Fruit fly (Drosophila melanogaster) ovary, adult (tissue): ENCODE measurements around the gene CG2021.

Experiments used
- CG17801 ChIP-seq: fragments of 200-800 bp; optimal IDR thresholded peaks from 2 replicates; lab custom pipeline; 2019; ENCODE audit warnings: missing biosample characterization, mild to moderate bottlenecking, missing genetic modification characterization, moderate library complexity; ENCODE audit not compliant: partially characterized antibody

CG2021 gene

dm6 chr3L:1740129-1740975, 36.9 kb downstream of the CG2021 start:
- TF ChIP-seq CG17801, result no peak

- TF ChIP-seq CG17801, result peak; percentile 3
Measured at dm6 chr3L:1739522-1740128, 37.6 kb downstream of the CG2021 start.

dm6 chr3L:1738375-1739328, 38.6 kb downstream of the CG2021 start, which contains the start of gene Gk2:
TSS of gene Gk2 (plus strand) at chr3L:1738407.
- TF ChIP-seq CG17801, result no peak

dm6 chr3L:1737898-1738322, 39.3 kb downstream of the CG2021 start, which contains the start of gene PIG-Wb:
TSS of gene PIG-Wb (minus strand) at chr3L:1738106.
- no peak for TF ChIP-seq CG17801

dm6 chr3L:1735603-1736002, 41.6 kb downstream of the CG2021 start, which contains the start of gene Oseg4:
TSS of gene Oseg4 (minus strand) at chr3L:1735767.
- no peak for TF ChIP-seq CG17801

dm6 chr3L:1730873-1731272, 46.3 kb downstream of the CG2021 start, which contains the start of gene drpr:
TSS of gene drpr (minus strand) at chr3L:1731107.
- TF ChIP-seq CG17801, result peak; percentile 45

dm6 chr3L:1730160-1730595, 47.0 kb downstream of the CG2021 start:
- TF ChIP-seq CG17801, result no peak

- TF ChIP-seq CG17801, result no peak
Measured at dm6 chr3L:1729380-1730159, 47.6 kb downstream of the CG2021 start.

dm6 chr3L:1727431-1727830, 49.8 kb downstream of the CG2021 start:
- TF ChIP-seq CG17801, result no peak
